Worm (Caenorhabditis elegans): Measurements from ENCODE around the gene ipla-1.

- peak; percentile 8 for TF ChIP-seq unc-62 (GFP tag; optimal IDR thresholded peaks at IDR 0.05)
- no peak for TF ChIP-seq snpc-4 (tag; optimal IDR thresholded peaks at IDR 0.05)
- TF ChIP-seq nhr-28 (tag; optimal IDR thresholded peaks at IDR 0.05), result no peak
- no peak for TF ChIP-seq unc-39 (tag; optimal IDR thresholded peaks at IDR 0.05)
- TF ChIP-seq pha-4 (tag; optimal IDR thresholded peaks at IDR 0.05), result no peak
- TF ChIP-seq drap-1 (GFP tag; optimal IDR thresholded peaks at IDR 0.05), result no peak
- TF ChIP-seq nhr-12 (tag; optimal IDR thresholded peaks at IDR 0.05), result no peak
- TF ChIP-seq elt-3 (tag; optimal IDR thresholded peaks at IDR 0.05), result no peak
- TF ChIP-seq unc-120 (tag; optimal IDR thresholded peaks at IDR 0.05; ENCODE audit: poor library complexity, severe bottlenecking), result no peak
- no peak for TF ChIP-seq ces-1 (GFP tag; optimal IDR thresholded peaks at IDR 0.05)
- no peak for TF ChIP-seq ztf-11 (tag; optimal IDR thresholded peaks at IDR 0.05)
- no peak for TF ChIP-seq bed-3 (GFP tag; optimal IDR thresholded peaks at IDR 0.05)
- TF ChIP-seq blmp-1 (tag; optimal IDR thresholded peaks at IDR 0.05), result no peak
Measured at ce11 chrII:4579920-4580474, 21.2 kb downstream of the ipla-1 start.
